Fruit fly (Drosophila melanogaster) whole organism, embryonic: ENCODE results near the gene CHES-1-like.

Source experiments
- Abd-B ChIP-seq: fragments of 200-800 bp; sonication (Bioruptor generic); optimal IDR thresholded peaks from 2 replicates; lab custom pipeline; 2018; ENCODE audit warnings: missing biosample characterization, mild to moderate bottlenecking, missing genetic modification characterization, moderate library complexity
- Atf3 ChIP-seq: fragments of 200-800 bp; sonication (Bioruptor generic); optimal IDR thresholded peaks from 3 replicates; lab custom pipeline; 2016; ENCODE audit warnings: missing biosample characterization, missing genetic modification characterization
- Bteb2 ChIP-seq: fragments of 200-800 bp; sonication (Bioruptor generic); optimal IDR thresholded peaks from 2 replicates; lab custom pipeline; 2016; ENCODE audit warnings: missing biosample characterization, missing genetic modification characterization
- CG10959 ChIP-seq: fragments of 200-800 bp; sonication (Bioruptor generic); IDR thresholded peaks from 2 replicates; pipeline ENCODE4 v1.3.6; 2022; ENCODE audit warnings: missing biosample characterization, missing genetic modification characterization
- CG11696 ChIP-seq: fragments of 200-800 bp; sonication (Bioruptor generic); IDR thresholded peaks from 2 replicates; pipeline ENCODE4 v1.3.6; 2022; ENCODE audit warnings: missing biosample characterization, missing genetic modification characterization
- CG13123 ChIP-seq: fragments of 200-800 bp; sonication (Bioruptor generic); optimal IDR thresholded peaks from 2 replicates; lab custom pipeline; 2016; ENCODE audit warnings: missing biosample characterization, missing genetic modification characterization
- CG15073 ChIP-seq: fragments of 200-800 bp; sonication (Bioruptor generic); optimal IDR thresholded peaks from 2 replicates; lab custom pipeline; 2016; ENCODE audit warnings: missing biosample characterization, missing genetic modification characterization
- CG1603 ChIP-seq: fragments of 200-800 bp; sonication (Bioruptor generic); optimal IDR thresholded peaks from 2 replicates; lab custom pipeline; 2019; ENCODE audit warnings: missing biosample characterization, mild to moderate bottlenecking, missing genetic modification characterization, moderate library complexity
- CG17612 ChIP-seq: fragments of 200-800 bp; sonication (Bioruptor generic); IDR thresholded peaks from 2 replicates; pipeline ENCODE4 v1.3.6; 2022; ENCODE audit warnings: missing biosample characterization, missing genetic modification characterization
- CG1792 ChIP-seq: fragments of 200-800 bp; sonication (Bioruptor generic); optimal IDR thresholded peaks from 2 replicates; lab custom pipeline; 2016; ENCODE audit warnings: missing biosample characterization, missing genetic modification characterization
- CG18011 ChIP-seq: fragments of 200-800 bp; sonication (Bioruptor generic); optimal IDR thresholded peaks from 2 replicates; lab custom pipeline; 2017; ENCODE audit warnings: missing biosample characterization, missing genetic modification characterization, mild to moderate bottlenecking, moderate library complexity, missing genotype
- CG18599 ChIP-seq: fragments of 200-800 bp; sonication (Bioruptor generic); optimal IDR thresholded peaks from 3 replicates; lab custom pipeline; 2017; ENCODE audit warnings: missing biosample characterization, missing genetic modification characterization, mild to moderate bottlenecking, moderate library complexity, missing genetic modification reagents
- CG3163 ChIP-seq: fragments of 200-800 bp; sonication (Bioruptor generic); optimal IDR thresholded peaks from 3 replicates; lab custom pipeline; 2016; ENCODE audit warnings: missing biosample characterization, missing genetic modification characterization
- CG34422 ChIP-seq: fragments of 200-800 bp; sonication (Bioruptor generic); IDR thresholded peaks from 3 replicates; pipeline ENCODE4 v1.3.6; 2022; ENCODE audit warnings: missing biosample characterization, missing genetic modification characterization
- CG4820 ChIP-seq: fragments of 200-800 bp; sonication (Bioruptor generic); optimal IDR thresholded peaks from 3 replicates; lab custom pipeline; 2016; ENCODE audit warnings: missing biosample characterization, missing genetic modification characterization
- CG5180 ChIP-seq: fragments of 200-800 bp; sonication (Bioruptor generic); optimal IDR thresholded peaks from 3 replicates; lab custom pipeline; 2017; ENCODE audit warnings: missing biosample characterization, missing genetic modification characterization, mild to moderate bottlenecking, moderate library complexity, missing genetic modification reagents
- CG5245 ChIP-seq: fragments of 200-800 bp; sonication (Bioruptor generic); optimal IDR thresholded peaks from 3 replicates; lab custom pipeline; 2016; ENCODE audit warnings: missing biosample characterization, missing genetic modification characterization
- CG6791 ChIP-seq: fragments of 200-800 bp; sonication (Bioruptor generic); IDR thresholded peaks from 3 replicates; pipeline ENCODE4 v1.3.6; 2022; ENCODE audit warnings: missing biosample characterization, missing genetic modification characterization; ENCODE audit not compliant: partially characterized antibody
- CG9876 ChIP-seq: fragments of 200-800 bp; sonication (Bioruptor generic); optimal IDR thresholded peaks from 2 replicates; lab custom pipeline; 2016; ENCODE audit warnings: missing biosample characterization, missing genetic modification characterization
- CkIIα-i1 ChIP-seq: fragments of 200-800 bp; sonication (Bioruptor generic); IDR thresholded peaks from 2 replicates; pipeline ENCODE4 v1.3.6; 2022; ENCODE audit warnings: missing biosample characterization, missing genetic modification characterization
- D19A ChIP-seq: fragments of 200-800 bp; optimal IDR thresholded peaks from 3 replicates; lab custom pipeline; 2019; ENCODE audit warnings: missing biosample characterization, mild to moderate bottlenecking, missing genetic modification characterization, moderate library complexity
- Gug ChIP-seq: fragments of 200-800 bp; sonication (Bioruptor generic); IDR thresholded peaks from 4 replicates; pipeline ENCODE4 v1.3.6; 2022; ENCODE audit warnings: missing biosample characterization, missing genetic modification characterization
- H15 ChIP-seq: fragments of 200-800 bp; sonication (Bioruptor generic); IDR thresholded peaks from 3 replicates; pipeline ENCODE4 v1.3.6; 2022; ENCODE audit warnings: missing biosample characterization, missing genetic modification characterization
- Hr39 ChIP-seq: fragments of >200 bp; optimal IDR thresholded peaks from 2 replicates; lab custom pipeline; 2017
- Meics ChIP-seq: fragments of 200-800 bp; sonication (Bioruptor generic); optimal IDR thresholded peaks from 2 replicates; lab custom pipeline; 2017; ENCODE audit warnings: missing biosample characterization, mild to moderate bottlenecking, missing genetic modification characterization
- NC2α ChIP-seq: fragments of 200-800 bp; sonication (Bioruptor generic); optimal IDR thresholded peaks from 2 replicates; lab custom pipeline; 2016; ENCODE audit warnings: missing biosample characterization, missing genetic modification characterization
- Optix ChIP-seq: fragments of 200-800 bp; sonication (Bioruptor generic); IDR thresholded peaks from 3 replicates; pipeline ENCODE4 v1.3.6; 2022; ENCODE audit warnings: missing biosample characterization, missing genetic modification characterization
- Poxn ChIP-seq: fragments of 200-800 bp; sonication (Bioruptor generic); IDR thresholded peaks from 2 replicates; pipeline ENCODE4 v1.3.6; 2022; ENCODE audit warnings: missing biosample characterization, missing genetic modification characterization
- Rx ChIP-seq: fragments of 200-800 bp; sonication (Bioruptor generic); IDR thresholded peaks from 2 replicates; pipeline ENCODE4 v1.3.6; 2022; ENCODE audit warnings: missing biosample characterization, missing genetic modification characterization
- Sox100B ChIP-seq: fragments of 200-800 bp; sonication (Bioruptor generic); optimal IDR thresholded peaks from 3 replicates; lab custom pipeline; 2018; ENCODE audit warnings: missing biosample characterization, mild to moderate bottlenecking, missing genetic modification characterization
- Sry-β ChIP-seq: fragments of 200-800 bp; sonication (Bioruptor generic); optimal IDR thresholded peaks from 2 replicates; lab custom pipeline; 2018; ENCODE audit warnings: missing biosample characterization, mild to moderate bottlenecking, missing genetic modification characterization, moderate library complexity
- Stat92E ChIP-seq, 3 experiments: fragments of >200 bp in 2 of 3; fragments of 200-800 bp in 1 of 3; sonication (Bioruptor generic) in 1 of 3; optimal IDR thresholded peaks; 2 replicates each; lab custom pipeline; 2017 to 2019; ENCODE audit warnings: missing biosample characterization in 3 of 3, missing genetic modification characterization in 3 of 3, mild to moderate bottlenecking in 1 of 3, moderate library complexity in 1 of 3
- Trl ChIP-seq, 3 experiments: fragments of >200 bp in 2 of 3; fragments of 200-800 bp in 1 of 3; sonication (Bioruptor generic) in 1 of 3; optimal IDR thresholded peaks; 2 replicates in 1 of 3; 3 replicates in 2 of 3; lab custom pipeline; 2016 to 2017; ENCODE audit warnings: missing biosample characterization in 1 of 3, missing genetic modification characterization in 1 of 3
- bigmax ChIP-seq: fragments of 200-800 bp; sonication (Bioruptor generic); optimal IDR thresholded peaks from 2 replicates; lab custom pipeline; 2018; ENCODE audit warnings: missing biosample characterization, mild to moderate bottlenecking, missing genetic modification characterization
- btn ChIP-seq: fragments of 200-800 bp; sonication (Bioruptor generic); optimal IDR thresholded peaks from 2 replicates; lab custom pipeline; 2016; ENCODE audit warnings: missing biosample characterization, missing genetic modification characterization
- gfzf ChIP-seq: fragments of 200-800 bp; sonication (Bioruptor generic); optimal IDR thresholded peaks from 2 replicates; lab custom pipeline; 2016; ENCODE audit warnings: missing biosample characterization, mild to moderate bottlenecking, missing genetic modification characterization, moderate library complexity
- gt ChIP-seq: fragments of 200-800 bp; sonication (Bioruptor generic); IDR thresholded peaks from 2 replicates; pipeline ENCODE4 v1.3.6; 2022; ENCODE audit warnings: missing biosample characterization, missing genetic modification characterization
- ind ChIP-seq: fragments of 200-800 bp; sonication (Bioruptor generic); optimal IDR thresholded peaks from 3 replicates; lab custom pipeline; 2016; ENCODE audit warnings: missing biosample characterization, missing genetic modification characterization
- nom ChIP-seq: fragments of 200-800 bp; sonication (Bioruptor generic); optimal IDR thresholded peaks from 2 replicates; lab custom pipeline; 2017; ENCODE audit warnings: missing biosample characterization, missing genetic modification characterization, mild to moderate bottlenecking, moderate library complexity, missing genetic modification reagents
- p53 ChIP-seq: fragments of 200-800 bp; sonication (Bioruptor generic); optimal IDR thresholded peaks from 2 replicates; lab custom pipeline; 2016; ENCODE audit warnings: missing biosample characterization, missing genetic modification characterization
- sd ChIP-seq: fragments of 200-800 bp; sonication (Bioruptor generic); optimal IDR thresholded peaks from 3 replicates; lab custom pipeline; 2018; ENCODE audit warnings: missing biosample characterization, mild to moderate bottlenecking, missing genetic modification characterization, moderate library complexity
- sens ChIP-seq: fragments of 200-800 bp; sonication (Bioruptor generic); peaks from one replicate; lab custom pipeline; 2016; ENCODE audit warnings: missing biosample characterization, missing genetic modification characterization
- sim ChIP-seq: fragments of 200-800 bp; sonication (Bioruptor generic); IDR thresholded peaks from 2 replicates; pipeline ENCODE4 v1.3.6; 2022; ENCODE audit warnings: missing biosample characterization, missing genetic modification characterization
- sob ChIP-seq: fragments of 200-800 bp; sonication (Bioruptor generic); IDR thresholded peaks from 2 replicates; pipeline ENCODE4 v1.3.6; 2022; ENCODE audit warnings: missing biosample characterization, missing genetic modification characterization
- tap ChIP-seq: fragments of 200-800 bp; optimal IDR thresholded peaks from 3 replicates; lab custom pipeline; 2019; ENCODE audit warnings: missing biosample characterization, mild to moderate bottlenecking, missing genetic modification characterization, moderate library complexity
- tin ChIP-seq: fragments of 200-800 bp; sonication (Bioruptor generic); optimal IDR thresholded peaks from 3 replicates; lab custom pipeline; 2016; ENCODE audit warnings: missing biosample characterization, missing genetic modification characterization
- ttk ChIP-seq: fragments of 200-800 bp; sonication (Bioruptor generic); IDR thresholded peaks from 2 replicates; pipeline ENCODE4 v2.1.2; 2022; ENCODE audit warnings: missing biosample characterization, missing genetic modification characterization
- unc-4 ChIP-seq: fragments of 200-800 bp; sonication (Bioruptor generic); IDR thresholded peaks from 2 replicates; pipeline ENCODE4 v1.3.6; 2022; ENCODE audit warnings: missing biosample characterization, missing genetic modification characterization; ENCODE audit not compliant: partially characterized antibody
- wdn ChIP-seq: fragments of 200-800 bp; sonication (Bioruptor generic); IDR thresholded peaks from 2 replicates; pipeline ENCODE4 v1.3.6; 2022; ENCODE audit warnings: missing biosample characterization, missing genetic modification characterization
- yki ChIP-seq: fragments of >200 bp; optimal IDR thresholded peaks from 3 replicates; lab custom pipeline; 2018

CHES-1-like gene

DNA sequence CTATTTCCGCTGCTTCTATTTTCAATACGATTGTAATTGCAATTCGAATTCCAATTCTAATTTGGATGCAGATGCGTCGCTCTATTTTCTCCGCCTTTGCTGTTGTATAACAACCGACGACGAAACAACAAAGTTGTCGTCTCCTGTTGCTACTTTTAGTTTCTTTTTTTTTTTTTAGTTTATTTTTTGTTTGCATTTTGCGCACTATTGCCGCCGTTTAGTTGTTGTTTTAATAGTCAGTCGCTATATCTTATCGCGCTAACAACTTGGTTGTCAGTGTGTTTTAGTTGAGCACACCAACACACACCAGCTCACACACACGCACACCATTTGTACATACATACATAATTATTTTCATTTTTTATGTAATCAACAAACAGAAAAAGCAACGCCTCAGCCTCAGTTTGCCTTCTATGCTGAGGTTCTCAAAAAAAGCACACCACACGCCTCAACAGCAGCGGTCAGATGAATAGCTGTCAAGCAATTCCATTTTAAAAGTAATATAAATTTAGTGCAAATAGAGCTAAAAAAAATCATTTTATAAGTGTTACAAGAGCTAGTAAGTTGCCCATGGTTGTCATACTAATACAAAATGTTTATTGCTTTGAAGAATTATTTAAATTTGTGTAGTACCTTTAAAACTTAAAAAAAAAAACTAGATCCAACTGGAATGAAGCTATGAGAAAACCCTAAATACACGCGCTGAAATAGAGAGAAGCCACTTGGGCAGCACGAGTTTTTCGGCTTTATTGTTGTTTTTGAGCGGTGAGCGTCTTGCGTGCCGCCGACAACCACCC lies 7.7 kb downstream of the CHES-1-like start (continued):
- peak; percentile 29 for TF ChIP-seq Abd-B (GFP tag; lab: Kevin White, UChicago)
- TF ChIP-seq CG9876: no peak
- peak; percentile 66; the same call in 1 of the 3 replicates for TF ChIP-seq CG34422 (GFP tag; lab: Robert Waterston, UW)
- peak; percentile 95 for TF ChIP-seq CG11696 (GFP tag; lab: Robert Waterston, UW)
- no peak for TF ChIP-seq gfzf (GFP tag; lab: Kevin White, UChicago)
- TF ChIP-seq p53 (GFP tag; lab: Kevin White, UChicago): no peak
- TF ChIP-seq sens: peak; percentile 74
- no peak for TF ChIP-seq Atf3 (GFP tag; lab: Kevin White, UChicago)
- peak; percentile 72 for TF ChIP-seq D19A (tag; lab: Kevin White, UChicago)
- TF ChIP-seq CG18011 (GFP tag; lab: Kevin White, UChicago): peak; percentile 15
- peak; percentile 92 for TF ChIP-seq CG18599
- TF ChIP-seq NC2α (GFP tag; lab: Kevin White, UChicago): no peak
- no peak; the same call in 1 of the 2 replicates for TF ChIP-seq wdn
- TF ChIP-seq tin (GFP tag; lab: Kevin White, UChicago): peak; percentile 39
- no peak for TF ChIP-seq nom
- TF ChIP-seq Bteb2 (GFP tag; lab: Kevin White, UChicago): peak; percentile 25
- TF ChIP-seq sob: peak; percentile 56; the same call in 1 of the 2 replicates
- no peak for TF ChIP-seq CkIIα-i1 (GFP tag; lab: Robert Waterston, UW)
- TF ChIP-seq Meics (GFP tag; lab: Kevin White, UChicago): peak; percentile 88
- peak; percentile 74 for TF ChIP-seq Sox100B (GFP tag; lab: Kevin White, UChicago)
- TF ChIP-seq Rx (GFP tag; lab: Robert Waterston, UW): 0 out of 2 replicates have a peak, but pooled peaks have one; percentile 22
- peak; percentile 33 for TF ChIP-seq CG1603
- TF ChIP-seq CG3163 (GFP tag; lab: Kevin White, UChicago): no peak
- peak; percentile 67 for TF ChIP-seq tap (tag; lab: Kevin White, UChicago)
- TF ChIP-seq yki (lab: Kevin White, UChicago): no peak
- TF ChIP-seq Sry-β: peak; percentile 16
- no peak for TF ChIP-seq gt (GFP tag; lab: Robert Waterston, UW)
- TF ChIP-seq ind (GFP tag; lab: Kevin White, UChicago): peak; percentile 54
- TF ChIP-seq CG17612 (GFP tag; lab: Robert Waterston, UW): no peak
- TF ChIP-seq CG10959 (GFP tag; lab: Robert Waterston, UW): no peak
- no peak for TF ChIP-seq Poxn (GFP tag; lab: Robert Waterston, UW)
- TF ChIP-seq CG13123 (GFP tag; lab: Kevin White, UChicago): no peak
- TF ChIP-seq Gug (GFP tag; lab: Robert Waterston, UW): peak; percentile 38; the same call in 2 of the 4 replicates
- TF ChIP-seq H15 (GFP tag; lab: Robert Waterston, UW): 0 out of 3 replicates have a peak, but pooled peaks have one; percentile 46
- TF ChIP-seq sd (tag; lab: Kevin White, UChicago): peak; percentile 66
- no peak for TF ChIP-seq Trl (optimal IDR thresholded peaks at IDR 0.05; lab: Kevin White, UChicago)
- TF ChIP-seq Trl (GFP tag; optimal IDR thresholded peaks at IDR 0.05; lab: Kevin White, UChicago): peak; percentile 5
- no peak for TF ChIP-seq CG5245 (GFP tag; lab: Kevin White, UChicago)
- TF ChIP-seq sim (GFP tag; lab: Robert Waterston, UW): no peak
- TF ChIP-seq ttk (GFP tag; lab: Robert Waterston, UW): peak; percentile 29
- no peak for TF ChIP-seq Hr39 (lab: Kevin White, UChicago)
- TF ChIP-seq CG6791: no peak
- TF ChIP-seq Optix (GFP tag; lab: Robert Waterston, UW): no peak
- TF ChIP-seq CG4820 (GFP tag; lab: Kevin White, UChicago): peak; percentile 54
- TF ChIP-seq CG5180: peak; percentile 61
- no peak for TF ChIP-seq CG1792 (GFP tag; lab: Kevin White, UChicago)
- TF ChIP-seq bigmax: peak; percentile 22
- no peak for TF ChIP-seq CG15073 (GFP tag; lab: Kevin White, UChicago)
- no peak for TF ChIP-seq Stat92E (GFP tag; optimal IDR thresholded peaks at IDR 0.05; lab: Kevin White, UChicago)
- no peak for TF ChIP-seq unc-4
- TF ChIP-seq btn (GFP tag; lab: Kevin White, UChicago): no peak
